Fruit fly (Drosophila melanogaster) whole organism: ENCODE measurements around the gene CG13728.
A peak's percentile ranks its signal among the peaks of the same experiment; 100 is the strongest.

Experiments used
- CG8478 ChIP-seq: fragments of >200 bp; optimal IDR thresholded peaks from 2 replicates; lab custom pipeline; 2018; ENCODE audit warnings: inconsistent platforms
- Dll ChIP-seq: fragments of >200 bp; optimal IDR thresholded peaks from 2 replicates; lab custom pipeline; 2017
- EcR ChIP-seq, 2 experiments: fragments of >200 bp; optimal IDR thresholded peaks; 2 replicates each; lab custom pipeline; 2017; ENCODE audit warnings: missing biosample characterization in 2 of 2, missing genetic modification characterization in 2 of 2, missing genetic modification reagents in 2 of 2
- pan ChIP-seq: fragments of >200 bp; optimal IDR thresholded peaks from 2 replicates; lab custom pipeline; 2017
- psq ChIP-seq: fragments of >200 bp; optimal IDR thresholded peaks from 2 replicates; lab custom pipeline; 2017
- usp ChIP-seq: fragments of >200 bp; optimal IDR thresholded peaks from 2 replicates; lab custom pipeline; 2017; ENCODE audit warnings: missing biosample characterization, missing genetic modification characterization, mixed read lengths

Gene CG13728

dm6 chr3L:17382628-17383027 is at the start of gene CG13728:
CG13728 (minus strand) TSS chr3L:17382728.
- no peak for TF ChIP-seq Dll (lab: Kevin White, UChicago)
- TF ChIP-seq pan (lab: Kevin White, UChicago): no peak
- TF ChIP-seq usp (GFP tag; lab: Kevin White, UChicago): no peak
- TF ChIP-seq EcR (GFP tag; optimal IDR thresholded peaks at IDR 0.05; lab: Kevin White, UChicago): no peak
- TF ChIP-seq CG8478 (lab: Kevin White, UChicago): no peak
- no peak for TF ChIP-seq psq (lab: Kevin White, UChicago)

dm6 chr3L:17430957-17431585 is 48.5 kb upstream of the CG13728 start:
- TF ChIP-seq EcR (GFP tag; optimal IDR thresholded peaks at IDR 0.05; lab: Kevin White, UChicago) (no peak), pan (lab: Kevin White, UChicago) (no peak), Dll (lab: Kevin White, UChicago) (no peak)

DNA sequence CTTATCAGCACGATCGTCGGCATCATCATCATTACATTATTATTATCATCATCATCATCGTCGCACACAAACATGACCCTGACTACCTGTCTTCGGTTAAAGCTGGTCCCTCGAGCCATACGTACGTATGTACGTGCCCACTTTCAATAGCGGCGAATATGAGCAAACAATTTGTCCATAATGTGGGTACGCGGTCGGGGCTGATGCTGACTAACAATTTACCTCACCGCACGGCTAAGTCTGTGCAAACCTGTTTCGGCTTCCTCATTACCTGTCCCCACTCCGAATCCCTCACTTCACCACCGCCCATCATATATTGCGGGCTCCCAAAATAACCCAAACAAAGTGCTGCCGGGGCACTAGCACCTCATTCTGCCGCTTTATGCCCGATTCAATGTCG is 47.9 kb upstream of the CG13728 start:
- TF ChIP-seq Dll (lab: Kevin White, UChicago) (no peak), EcR (GFP tag; optimal IDR thresholded peaks at IDR 0.05; lab: Kevin White, UChicago) (no peak), CG8478 (lab: Kevin White, UChicago) (no peak), psq (lab: Kevin White, UChicago) (no peak), usp (GFP tag; lab: Kevin White, UChicago) (no peak), pan (lab: Kevin White, UChicago) (no peak)

DNA sequence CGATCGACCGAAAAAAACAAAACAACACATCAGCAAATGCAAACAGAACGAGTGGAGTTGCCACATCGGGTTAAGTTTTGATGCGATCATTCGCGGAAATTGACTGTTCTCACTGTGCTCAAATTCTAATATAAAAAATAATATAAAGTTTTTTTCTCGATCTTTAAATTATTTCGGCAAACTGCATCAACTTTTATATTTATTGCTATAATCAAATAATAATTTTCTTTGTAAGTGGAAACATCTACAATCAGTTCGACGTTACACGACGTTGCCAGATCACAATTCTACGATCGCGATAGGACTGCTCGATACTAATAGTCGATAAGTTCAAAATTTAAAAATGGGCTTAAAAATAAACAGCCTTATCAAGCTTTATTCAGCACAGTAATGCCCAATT is 46.3 kb upstream of the CG13728 start, which contains the start of gene Gorab:
Gorab (minus strand) TSS at position 58 of the 400 bp plus-strand sequence.
- TF ChIP-seq usp (GFP tag; lab: Kevin White, UChicago): no peak
- no peak for TF ChIP-seq pan (lab: Kevin White, UChicago)
- TF ChIP-seq CG8478 (lab: Kevin White, UChicago): no peak
- TF ChIP-seq psq (lab: Kevin White, UChicago): no peak
- TF ChIP-seq EcR (GFP tag; optimal IDR thresholded peaks at IDR 0.05; lab: Kevin White, UChicago): no peak
- no peak for TF ChIP-seq Dll (lab: Kevin White, UChicago)

- TF ChIP-seq CG8478 (lab: Kevin White, UChicago) (no peak), EcR (GFP tag; optimal IDR thresholded peaks at IDR 0.05; lab: Kevin White, UChicago) (no peak)
These were observed 44.5 kb upstream of the CG13728 start, which contains the start of gene Polr3G for dm6 chr3L:17427013-17427412. Polr3G (minus strand) TSS chr3L:17427130.

- TF ChIP-seq psq (lab: Kevin White, UChicago): no peak
- no peak for TF ChIP-seq pan (lab: Kevin White, UChicago)
- TF ChIP-seq usp (GFP tag; lab: Kevin White, UChicago): no peak
- TF ChIP-seq CG8478 (lab: Kevin White, UChicago): no peak
- TF ChIP-seq Dll (lab: Kevin White, UChicago): no peak
These were observed 42.7 kb upstream of the CG13728 start, which contains the start of the genes Sec3 and COX7B for dm6 chr3L:17425132-17425713. Sec3 (minus strand) TSS chr3L:17425217. COX7B (plus strand) TSS chr3L:17425477.

DNA sequence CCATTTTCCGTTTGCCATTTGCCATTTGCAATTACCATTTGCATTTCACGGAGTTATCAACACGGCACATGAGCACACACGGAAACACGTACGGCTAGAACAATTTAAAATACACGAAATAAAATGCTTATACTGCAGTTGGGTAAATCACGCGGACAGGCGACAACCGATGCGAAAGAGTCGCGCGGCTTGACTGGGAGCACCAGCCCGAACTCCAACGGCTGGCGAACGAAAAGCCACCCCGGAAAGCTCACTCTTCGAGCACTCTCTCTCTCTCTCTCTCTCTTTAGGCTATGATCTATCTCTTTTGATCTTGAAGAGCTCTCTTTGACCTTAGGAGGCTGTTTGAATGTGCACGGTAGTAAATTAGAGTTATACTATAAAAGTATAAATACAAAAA is 38.8 kb upstream of the CG13728 start, which contains the start of gene blot:
blot (minus strand) TSS at position 196 of the 400 bp plus-strand sequence.
- TF ChIP-seq Dll (lab: Kevin White, UChicago) (peak; percentile 12), psq (lab: Kevin White, UChicago) (no peak)

- TF ChIP-seq psq (lab: Kevin White, UChicago) (no peak), pan (lab: Kevin White, UChicago) (no peak), EcR (GFP tag; optimal IDR thresholded peaks at IDR 0.05; lab: Kevin White, UChicago) (peak in 1 of 2 experiments; percentile 80), CG8478 (lab: Kevin White, UChicago) (no peak), Dll (lab: Kevin White, UChicago) (no peak), usp (GFP tag; lab: Kevin White, UChicago) (no peak)
These were observed 38.2 kb upstream of the CG13728 start for dm6 chr3L:17420610-17421194.

dm6 chr3L:17419103-17419741 is 36.7 kb upstream of the CG13728 start:
- TF ChIP-seq psq (lab: Kevin White, UChicago) (no peak), EcR (GFP tag; optimal IDR thresholded peaks at IDR 0.05; lab: Kevin White, UChicago) (peak in 1 of 2 experiments; percentile 60)

dm6 chr3L:17415967-17416749 is 33.6 kb upstream of the CG13728 start:
- TF ChIP-seq EcR (GFP tag; optimal IDR thresholded peaks at IDR 0.05; lab: Kevin White, UChicago) (no peak), pan (lab: Kevin White, UChicago) (no peak), CG8478 (lab: Kevin White, UChicago) (no peak), usp (GFP tag; lab: Kevin White, UChicago) (no peak), psq (lab: Kevin White, UChicago) (no peak), Dll (lab: Kevin White, UChicago) (no peak)

DNA sequence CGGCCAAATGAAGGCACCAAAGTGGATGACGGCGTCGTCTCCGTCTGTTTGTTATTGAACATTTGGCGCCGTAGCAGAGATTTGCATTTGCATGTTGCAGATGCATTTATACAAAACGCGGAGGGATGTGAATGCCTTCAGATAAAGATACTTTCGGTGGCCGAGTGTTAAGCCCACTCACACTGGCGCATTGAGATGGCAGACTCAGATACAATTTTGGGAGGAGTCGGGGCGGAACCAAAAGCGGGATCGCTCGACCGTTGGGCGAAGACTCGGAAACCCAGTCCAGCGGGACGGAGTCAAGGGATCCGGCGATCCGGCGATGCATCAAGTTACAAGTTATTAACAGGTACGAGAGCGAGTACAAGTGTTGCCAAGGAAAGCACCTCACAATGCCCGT is 29.6 kb upstream of the CG13728 start:
- TF ChIP-seq pan (lab: Kevin White, UChicago): no peak
- no peak for TF ChIP-seq CG8478 (lab: Kevin White, UChicago)
- no peak for TF ChIP-seq psq (lab: Kevin White, UChicago)
- no peak for TF ChIP-seq Dll (lab: Kevin White, UChicago)
- no peak for TF ChIP-seq EcR (GFP tag; optimal IDR thresholded peaks at IDR 0.05; lab: Kevin White, UChicago)
- TF ChIP-seq usp (GFP tag; lab: Kevin White, UChicago): no peak
